Fruit fly (Drosophila melanogaster) whole organism, prepupa: Measurements from ENCODE around the gene HDAC6.

Source experiments
- CG10669 ChIP-seq: fragments of 200-800 bp; sonication (Bioruptor generic); optimal IDR thresholded peaks from 3 replicates; lab custom pipeline; 2018; ENCODE audit warnings: missing biosample characterization, mild to moderate bottlenecking, missing genetic modification characterization, moderate library complexity
- CG11902 ChIP-seq: fragments of 200-800 bp; sonication (Bioruptor generic); optimal IDR thresholded peaks from 3 replicates; lab custom pipeline; 2016; ENCODE audit warnings: missing biosample characterization, missing genetic modification characterization
- CG31627 ChIP-seq: fragments of 200-800 bp; sonication (Bioruptor generic); optimal IDR thresholded peaks from 3 replicates; lab custom pipeline; 2016; ENCODE audit warnings: missing biosample characterization, missing genetic modification characterization
- CG32006 ChIP-seq: fragments of 200-800 bp; sonication (Bioruptor generic); optimal IDR thresholded peaks from 3 replicates; lab custom pipeline; 2017; ENCODE audit warnings: missing biosample characterization, mild to moderate bottlenecking, missing genetic modification characterization
- CG34406 ChIP-seq: fragments of 200-800 bp; sonication (Bioruptor generic); optimal IDR thresholded peaks from 3 replicates; lab custom pipeline; 2016; ENCODE audit warnings: missing biosample characterization, missing genetic modification characterization
- CG6276 ChIP-seq: fragments of 200-800 bp; sonication (Bioruptor generic); optimal IDR thresholded peaks from 2 replicates; lab custom pipeline; 2017; ENCODE audit warnings: missing biosample characterization, mild to moderate bottlenecking, missing genetic modification characterization
- CG6854 ChIP-seq: fragments of 200-800 bp; sonication (Bioruptor generic); optimal IDR thresholded peaks from 2 replicates; lab custom pipeline; 2017; ENCODE audit warnings: missing biosample characterization, mild to moderate bottlenecking, missing genetic modification characterization
- CG8119 ChIP-seq: fragments of 200-800 bp; sonication (Bioruptor generic); IDR thresholded peaks from 3 replicates; pipeline ENCODE4 v1.3.6; 2022; ENCODE audit warnings: missing biosample characterization, missing genetic modification characterization
- CG8632 ChIP-seq: fragments of 200-800 bp; sonication (Bioruptor generic); optimal IDR thresholded peaks from 3 replicates; lab custom pipeline; 2016; ENCODE audit warnings: missing biosample characterization, missing genetic modification characterization
- Eip78C ChIP-seq: fragments of 200-800 bp; sonication (Bioruptor generic); peaks from one replicate; lab custom pipeline; 2016; ENCODE audit warnings: missing biosample characterization, missing genetic modification characterization
- Ets96B ChIP-seq: fragments of 200-800 bp; optimal IDR thresholded peaks from 2 replicates; lab custom pipeline; 2019; ENCODE audit warnings: missing biosample characterization, mild to moderate bottlenecking, missing genetic modification characterization, moderate library complexity
- Gug ChIP-seq: fragments of 200-800 bp; sonication (Bioruptor generic); IDR thresholded peaks from 2 replicates; pipeline ENCODE4 v1.3.6; 2022; ENCODE audit warnings: missing biosample characterization, missing genetic modification characterization
- Hr38 ChIP-seq: sonication (Bioruptor generic); optimal IDR thresholded peaks from 2 replicates; lab custom pipeline; 2016; ENCODE audit warnings: missing biosample characterization, missing genetic modification characterization
- Hr39 ChIP-seq: fragments of 200-800 bp; sonication (Bioruptor generic); optimal IDR thresholded peaks from 2 replicates; lab custom pipeline; 2016; ENCODE audit warnings: missing biosample characterization, missing genetic modification characterization
- Hr4 ChIP-seq: fragments of 200-800 bp; sonication (Bioruptor generic); optimal IDR thresholded peaks from 3 replicates; lab custom pipeline; 2016; ENCODE audit warnings: missing biosample characterization, missing genetic modification characterization
- Sox102F ChIP-seq: fragments of 200-800 bp; sonication (Bioruptor generic); optimal IDR thresholded peaks from 2 replicates; lab custom pipeline; 2016; ENCODE audit warnings: missing biosample characterization, mild to moderate bottlenecking, missing genetic modification characterization
- Sox14 ChIP-seq: fragments of 200-800 bp; sonication (Bioruptor generic); optimal IDR thresholded peaks from 3 replicates; lab custom pipeline; 2016; ENCODE audit warnings: missing biosample characterization, missing genetic modification characterization
- Sox15 ChIP-seq: fragments of 200-800 bp; sonication (Bioruptor generic); optimal IDR thresholded peaks from 3 replicates; lab custom pipeline; 2016; ENCODE audit warnings: missing biosample characterization, missing genetic modification characterization
- achi ChIP-seq: fragments of 200-800 bp; sonication (Bioruptor generic); optimal IDR thresholded peaks from 3 replicates; lab custom pipeline; 2016; ENCODE audit warnings: missing biosample characterization, missing genetic modification characterization
- acj6 ChIP-seq: fragments of 200-800 bp; sonication (Bioruptor generic); optimal IDR thresholded peaks from 3 replicates; lab custom pipeline; 2016; ENCODE audit warnings: missing biosample characterization, missing genetic modification characterization
- dsx ChIP-seq: fragments of 200-800 bp; optimal IDR thresholded peaks from 3 replicates; lab custom pipeline; 2019; ENCODE audit warnings: missing biosample characterization, mild to moderate bottlenecking, missing genetic modification characterization, moderate library complexity; ENCODE audit not compliant: poor library complexity, severe bottlenecking
- fd85E ChIP-seq: fragments of 200-800 bp; sonication (Bioruptor generic); optimal IDR thresholded peaks from 3 replicates; lab custom pipeline; 2016; ENCODE audit warnings: missing biosample characterization, missing genetic modification characterization
- lz ChIP-seq: fragments of 200-800 bp; sonication (Bioruptor generic); optimal IDR thresholded peaks from 3 replicates; lab custom pipeline; 2016; ENCODE audit warnings: missing biosample characterization, missing genetic modification characterization
- pdm3 ChIP-seq: fragments of 200-800 bp; sonication (Bioruptor generic); optimal IDR thresholded peaks from 3 replicates; lab custom pipeline; 2016; ENCODE audit warnings: missing biosample characterization, missing genetic modification characterization
- svp ChIP-seq: fragments of 200-800 bp; sonication (Bioruptor generic); peaks from one replicate; lab custom pipeline; 2016; ENCODE audit warnings: missing biosample characterization, missing genetic modification characterization
- topi ChIP-seq: fragments of 200-800 bp; sonication (Bioruptor generic); optimal IDR thresholded peaks from 3 replicates; lab custom pipeline; 2016; ENCODE audit warnings: missing biosample characterization, missing genetic modification characterization
- vri ChIP-seq: fragments of 200-800 bp; sonication (Bioruptor generic); optimal IDR thresholded peaks from 3 replicates; lab custom pipeline; 2016; ENCODE audit warnings: missing biosample characterization, mild to moderate bottlenecking, missing genetic modification characterization

Gene HDAC6

DNA sequence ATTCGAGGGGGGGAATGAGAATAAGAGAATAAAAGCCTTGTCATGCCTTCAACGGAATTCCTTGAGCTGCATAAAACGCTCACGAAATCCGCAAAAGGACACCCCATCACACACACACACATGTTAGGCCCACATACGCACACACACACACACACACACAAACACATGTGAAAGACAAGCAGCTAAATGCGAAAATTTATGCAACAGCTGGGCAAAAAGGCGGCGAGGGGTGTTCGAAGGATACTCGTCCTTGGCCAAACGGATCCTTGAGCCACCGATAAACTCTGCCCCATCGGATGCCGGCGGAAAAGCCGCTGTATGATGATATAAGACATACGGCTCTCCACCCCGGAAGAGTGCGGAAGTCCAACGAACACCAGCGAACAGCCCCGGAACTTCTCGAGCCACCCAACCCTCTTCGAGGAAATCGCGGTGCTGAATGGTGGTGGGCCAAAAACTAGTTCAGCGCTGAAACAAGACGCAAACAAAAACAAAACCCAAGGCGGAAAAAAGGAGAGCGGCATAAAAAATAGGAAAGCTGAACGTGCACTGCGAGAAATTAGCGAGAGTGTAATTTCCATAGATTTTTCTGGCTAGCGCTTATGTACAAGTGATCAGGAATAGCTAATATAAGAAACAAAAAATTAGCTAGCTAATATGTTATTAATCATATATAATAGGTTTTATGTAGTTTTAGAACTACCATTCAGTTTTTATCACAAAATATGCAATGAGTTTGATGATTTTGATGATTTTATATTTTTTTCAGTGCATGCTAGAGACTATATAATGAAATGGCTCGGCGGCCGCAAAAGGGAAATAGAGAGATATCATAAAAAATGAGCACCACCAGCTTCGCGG is 50.6 kb downstream of the HDAC6 start:
- TF ChIP-seq CG32006 (peak; percentile 49), acj6 (GFP tag; lab: Kevin White, UChicago) (peak; percentile 46), Eip78C (peak; percentile 53), svp (GFP tag; lab: Kevin White, UChicago) (peak; percentile 8), Ets96B (tag; lab: Kevin White, UChicago) (peak; percentile 24), CG6276 (GFP tag; lab: Kevin White, UChicago) (no peak), Hr39 (GFP tag; lab: Kevin White, UChicago) (no peak), CG34406 (GFP tag; lab: Kevin White, UChicago) (no peak), Hr38 (GFP tag; lab: Kevin White, UChicago) (no peak), Gug (GFP tag; lab: Robert Waterston, UW) (no peak), Sox14 (GFP tag; lab: Kevin White, UChicago) (no peak), pdm3 (GFP tag; lab: Kevin White, UChicago) (peak; percentile 12), Hr4 (GFP tag; lab: Kevin White, UChicago) (peak; percentile 38), CG6854 (GFP tag; lab: Kevin White, UChicago) (no peak), achi (no peak), CG11902 (no peak), CG8632 (GFP tag; lab: Kevin White, UChicago) (no peak), CG8119 (GFP tag; lab: Robert Waterston, UW) (0 out of 3 replicates have a peak, but pooled peaks have one; percentile 25), CG31627 (GFP tag; lab: Kevin White, UChicago) (no peak), Sox15 (no peak), CG10669 (peak; percentile 7)

DNA sequence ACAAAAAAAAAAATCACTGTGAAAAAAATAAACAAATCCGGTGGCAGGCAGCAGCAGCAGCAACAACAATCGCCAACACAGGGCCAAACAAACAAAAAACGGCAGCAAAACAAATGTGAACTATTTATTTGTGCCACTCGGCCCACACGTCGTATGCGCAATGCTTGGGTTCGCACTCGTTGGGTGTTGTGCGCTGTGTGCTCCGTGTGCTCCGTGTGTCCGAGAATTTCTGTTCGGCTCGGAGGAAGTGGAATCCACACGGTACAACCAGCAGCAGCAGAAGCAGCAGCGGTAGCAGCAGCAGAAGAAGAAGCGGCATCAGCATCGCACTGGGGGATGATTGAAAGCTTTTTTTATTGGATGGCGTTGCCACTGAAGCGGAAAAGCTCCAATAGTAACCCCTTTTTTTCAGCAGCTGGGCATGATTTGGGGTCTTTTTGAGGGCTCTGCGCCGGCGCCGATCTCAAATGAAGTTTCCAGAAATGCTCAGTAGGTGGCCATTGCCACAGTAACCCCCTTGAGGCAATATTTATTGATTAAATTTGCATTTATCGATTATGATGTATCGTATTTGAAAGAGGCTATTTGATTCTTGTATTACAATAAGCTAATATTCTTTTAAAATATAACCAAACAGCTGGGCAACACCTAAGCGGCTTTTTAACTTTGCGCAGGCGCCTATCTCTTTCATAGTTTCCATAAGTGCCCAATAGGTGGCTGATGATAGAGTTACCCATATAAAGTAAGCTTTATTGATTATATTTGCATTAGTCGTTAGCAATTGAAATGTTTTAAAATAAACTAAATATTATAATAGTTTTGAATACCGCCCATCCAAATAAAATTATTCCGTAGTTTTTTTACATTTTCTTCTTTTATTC is 52.3 kb downstream of the HDAC6 start, which contains the start of gene CG9164:
CG9164 (minus strand) TSS at position 266 of the 881 bp plus-strand sequence.
- no peak for TF ChIP-seq topi
- peak; percentile 9 for TF ChIP-seq Eip78C

DNA sequence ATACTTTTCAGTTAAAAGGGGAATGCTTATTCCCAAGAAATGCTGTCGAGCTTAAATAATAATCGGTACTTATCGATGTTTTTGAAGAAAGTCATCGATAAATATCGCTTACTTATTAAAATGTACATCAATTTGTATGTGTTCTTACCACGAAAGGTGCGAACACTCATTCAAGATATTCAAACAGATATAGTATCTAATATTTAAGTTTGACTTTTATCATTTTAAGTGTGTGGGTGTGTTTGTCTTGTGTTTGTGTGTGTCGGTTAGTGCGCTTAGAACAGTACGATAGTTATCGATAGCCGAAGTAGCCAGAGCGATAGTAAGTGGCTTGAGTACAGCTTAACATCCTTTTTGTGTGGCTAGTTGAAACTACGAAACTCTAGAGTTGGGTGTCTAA is 54.2 kb downstream of the HDAC6 start:
- TF ChIP-seq dsx (GFP tag; lab: Kevin White, UChicago) (no peak), CG31627 (GFP tag; lab: Kevin White, UChicago) (no peak), lz (no peak), vri (GFP tag; lab: Kevin White, UChicago) (no peak), Hr39 (GFP tag; lab: Kevin White, UChicago) (no peak), Eip78C (no peak), Sox102F (GFP tag; lab: Kevin White, UChicago) (no peak), CG8632 (GFP tag; lab: Kevin White, UChicago) (no peak), fd85E (no peak)
